Worm (Caenorhabditis elegans) whole organism, midembryonic: ENCODE measurements around the gene AH9.4.

Source experiments
- cog-1 ChIP-seq: sonication (generic microtip); optimal IDR thresholded peaks from 2 replicates; lab custom pipeline; 2016; ENCODE audit warnings: missing genetic modification characterization, missing compliant biosample characterization
- med-1 ChIP-seq: sonication (generic microtip); optimal IDR thresholded peaks from 2 replicates; lab custom pipeline; 2017; ENCODE audit warnings: missing genetic modification characterization, mild to moderate bottlenecking, missing compliant biosample characterization, antibody characterized with exemption, missing genetic modification reagents; ENCODE audit not compliant: insufficient read depth
- ztf-29 ChIP-seq: fragments of 200-800 bp; sonication (Bioruptor generic); IDR thresholded peaks from 2 replicates; pipeline ENCODE4 v1.3.6; 2022; ENCODE audit warnings: missing genetic modification reagents, missing genetic modification characterization, missing compliant biosample characterization

ce11 chrX:2262420-2262819 lies 11.7 kb downstream of the AH9.4 start:
- TF ChIP-seq cog-1 (tag; lab: Kevin White, UChicago), result no peak
- no peak for TF ChIP-seq ztf-29
- TF ChIP-seq med-1, result no peak
